Fruit fly (Drosophila melanogaster) whole organism, embryonic: ENCODE measurements around the gene CG14383.
A peak's percentile ranks its signal among the peaks of the same experiment; 100 is the strongest.

Source experiments
- Ada2b ChIP-seq: fragments of 200-800 bp; sonication (Bioruptor generic); IDR thresholded peaks from 2 replicates; pipeline ENCODE4 v1.3.6; 2022; ENCODE audit warnings: missing biosample characterization, missing genetic modification characterization
- Asciz ChIP-seq: fragments of 200-800 bp; sonication (Bioruptor generic); optimal IDR thresholded peaks from 2 replicates; lab custom pipeline; 2017; ENCODE audit warnings: missing biosample characterization, mild to moderate bottlenecking, missing genetic modification characterization, missing genetic modification reagents
- Awh ChIP-seq: fragments of 200-800 bp; sonication (Bioruptor generic); IDR thresholded peaks from 2 replicates; pipeline ENCODE4, ENCODE4 v1.3.6; 2022; ENCODE audit warnings: missing biosample characterization, missing genetic modification characterization
- CG10959 ChIP-seq: fragments of 200-800 bp; sonication (Bioruptor generic); IDR thresholded peaks from 2 replicates; pipeline ENCODE4 v1.3.6; 2022; ENCODE audit warnings: missing biosample characterization, missing genetic modification characterization
- CG10979 ChIP-seq: fragments of 200-800 bp; sonication (Bioruptor generic); optimal IDR thresholded peaks from 2 replicates; lab custom pipeline; 2018; ENCODE audit warnings: missing biosample characterization, mild to moderate bottlenecking, missing genetic modification characterization, moderate library complexity
- CG12299 ChIP-seq: fragments of 200-800 bp; sonication (Bioruptor generic); optimal IDR thresholded peaks from 2 replicates; lab custom pipeline; 2018; ENCODE audit warnings: missing biosample characterization, mild to moderate bottlenecking, missing genetic modification characterization
- CG1233 ChIP-seq: fragments of 200-800 bp; sonication (Bioruptor generic); optimal IDR thresholded peaks from 4 replicates; lab custom pipeline; 2018; ENCODE audit warnings: missing biosample characterization, mild to moderate bottlenecking, missing genetic modification characterization
- CG14710 ChIP-seq: fragments of 200-800 bp; sonication (Bioruptor generic); optimal IDR thresholded peaks from 3 replicates; lab custom pipeline; 2019; ENCODE audit warnings: missing biosample characterization, mild to moderate bottlenecking, missing genetic modification characterization, moderate library complexity
- CG15696 ChIP-seq: fragments of 200-800 bp; sonication (Bioruptor generic); optimal IDR thresholded peaks from 2 replicates; lab custom pipeline; 2019; ENCODE audit warnings: missing biosample characterization, mild to moderate bottlenecking, missing genetic modification characterization, moderate library complexity
- CG17912 ChIP-seq: fragments of 200-800 bp; sonication (Bioruptor generic); optimal IDR thresholded peaks from 2 replicates; lab custom pipeline; 2018; ENCODE audit warnings: missing biosample characterization, mild to moderate bottlenecking, missing genetic modification characterization
- CG18476 ChIP-seq: fragments of 200-800 bp; sonication (Bioruptor generic); optimal IDR thresholded peaks from 2 replicates; lab custom pipeline; 2016; ENCODE audit warnings: missing biosample characterization, mild to moderate bottlenecking, missing genetic modification characterization
- CG18599 ChIP-seq: fragments of 200-800 bp; sonication (Bioruptor generic); optimal IDR thresholded peaks from 3 replicates; lab custom pipeline; 2017; ENCODE audit warnings: missing biosample characterization, missing genetic modification characterization, mild to moderate bottlenecking, moderate library complexity, missing genetic modification reagents
- CG3281 ChIP-seq: fragments of 200-800 bp; sonication (Bioruptor generic); optimal IDR thresholded peaks from 3 replicates; lab custom pipeline; 2017; ENCODE audit warnings: missing biosample characterization, mild to moderate bottlenecking, missing genetic modification characterization
- CG3995 ChIP-seq: fragments of 200-800 bp; sonication (Bioruptor generic); optimal IDR thresholded peaks from 3 replicates; lab custom pipeline; 2016; ENCODE audit warnings: missing biosample characterization, missing genetic modification characterization
- CG4404 ChIP-seq: fragments of 200-800 bp; sonication (Bioruptor generic); IDR thresholded peaks from 2 replicates; pipeline ENCODE4 v1.3.6; 2022; ENCODE audit warnings: missing biosample characterization, missing genetic modification characterization
- CG7987 ChIP-seq: fragments of 200-800 bp; sonication (Bioruptor generic); optimal IDR thresholded peaks from 2 replicates; lab custom pipeline; 2018; ENCODE audit warnings: missing biosample characterization, mild to moderate bottlenecking, missing genetic modification characterization, moderate library complexity
- CG8281 ChIP-seq: fragments of 200-800 bp; sonication (Bioruptor generic); optimal IDR thresholded peaks from 2 replicates; lab custom pipeline; 2018; ENCODE audit warnings: missing biosample characterization, mild to moderate bottlenecking, missing genetic modification characterization, moderate library complexity
- CG8388 ChIP-seq: fragments of 200-800 bp; sonication (Bioruptor generic); optimal IDR thresholded peaks from 2 replicates; lab custom pipeline; 2019; ENCODE audit warnings: missing biosample characterization, mild to moderate bottlenecking, missing genetic modification characterization, moderate library complexity
- CG8924 ChIP-seq: fragments of 200-800 bp; optimal IDR thresholded peaks from 3 replicates; lab custom pipeline; 2019; ENCODE audit warnings: missing biosample characterization, mild to moderate bottlenecking, missing genetic modification characterization, moderate library complexity
- CG9727 ChIP-seq: fragments of 200-800 bp; sonication (Bioruptor generic); optimal IDR thresholded peaks from 3 replicates; lab custom pipeline; 2017; ENCODE audit warnings: missing biosample characterization, mild to moderate bottlenecking, missing genetic modification characterization
- CG9817 ChIP-seq: fragments of 200-800 bp; sonication (Bioruptor generic); optimal IDR thresholded peaks from 2 replicates; lab custom pipeline; 2018; ENCODE audit warnings: missing biosample characterization, mild to moderate bottlenecking, missing genetic modification characterization, moderate library complexity
- D ChIP-seq, 2 experiments: fragments of 200-800 bp in 1 of 2; fragments of >200 bp in 1 of 2; sonication (Bioruptor generic) in 1 of 2; optimal IDR thresholded peaks; 2 replicates in 1 of 2; 3 replicates in 1 of 2; lab custom pipeline; 2017; ENCODE audit warnings: mild to moderate bottlenecking in 1 of 2, missing biosample characterization in 1 of 2, missing genetic modification characterization in 1 of 2, missing genetic modification reagents in 1 of 2
- Ets97D ChIP-seq: fragments of 200-800 bp; sonication (Bioruptor generic); optimal IDR thresholded peaks from 3 replicates; lab custom pipeline; 2016; ENCODE audit warnings: missing biosample characterization, missing genetic modification characterization
- Fer2 ChIP-seq: fragments of 200-800 bp; sonication (Bioruptor generic); optimal IDR thresholded peaks from 2 replicates; lab custom pipeline; 2018; ENCODE audit warnings: missing biosample characterization, mild to moderate bottlenecking, missing genetic modification characterization, moderate library complexity
- Fer3 ChIP-seq: fragments of 200-800 bp; sonication (Bioruptor generic); optimal IDR thresholded peaks from 2 replicates; lab custom pipeline; 2018; ENCODE audit warnings: missing biosample characterization, mild to moderate bottlenecking, missing genetic modification characterization, moderate library complexity
- Gug ChIP-seq: fragments of 200-800 bp; sonication (Bioruptor generic); IDR thresholded peaks from 4 replicates; pipeline ENCODE4 v1.3.6; 2022; ENCODE audit warnings: missing biosample characterization, missing genetic modification characterization
- HLH3B ChIP-seq: fragments of 200-800 bp; sonication (Bioruptor generic); IDR thresholded peaks from 2 replicates; pipeline ENCODE4 v1.3.6; 2022; ENCODE audit warnings: missing biosample characterization, missing genetic modification characterization
- HLHmδ ChIP-seq: fragments of 200-800 bp; sonication (Bioruptor generic); optimal IDR thresholded peaks from 2 replicates; lab custom pipeline; 2018; ENCODE audit warnings: missing biosample characterization, mild to moderate bottlenecking, missing genetic modification characterization, moderate library complexity
- Hmr ChIP-seq: fragments of 200-800 bp; sonication (Bioruptor generic); optimal IDR thresholded peaks from 3 replicates; lab custom pipeline; 2017; ENCODE audit warnings: mild to moderate bottlenecking, missing biosample characterization, missing genetic modification reagents, missing genetic modification characterization
- Lhr ChIP-seq: fragments of 200-800 bp; sonication (Bioruptor generic); optimal IDR thresholded peaks from 3 replicates; lab custom pipeline; 2017; ENCODE audit warnings: mild to moderate bottlenecking, missing biosample characterization, missing genetic modification reagents, missing genetic modification characterization
- MTF-1 ChIP-seq: fragments of 200-800 bp; sonication (Bioruptor generic); optimal IDR thresholded peaks from 2 replicates; lab custom pipeline; 2018; ENCODE audit warnings: missing biosample characterization, mild to moderate bottlenecking, missing genetic modification characterization, borderline replicate concordance
- Rfx ChIP-seq: fragments of 200-800 bp; sonication (Bioruptor generic); IDR thresholded peaks from 2 replicates; pipeline ENCODE4 v1.3.6; 2022; ENCODE audit warnings: missing biosample characterization, missing genetic modification characterization
- Sry-δ ChIP-seq: fragments of 200-800 bp; sonication (Bioruptor generic); optimal IDR thresholded peaks from 2 replicates; lab custom pipeline; 2016; ENCODE audit warnings: missing biosample characterization, missing genetic modification characterization
- ara ChIP-seq: fragments of 200-800 bp; sonication (Bioruptor generic); IDR thresholded peaks from 2 replicates; pipeline ENCODE4 v1.3.6; 2022; ENCODE audit warnings: missing biosample characterization, missing genetic modification characterization
- bsh ChIP-seq, 2 experiments: fragments of 200-800 bp; sonication (Bioruptor generic); optimal IDR thresholded peaks; 2 replicates each; lab custom pipeline; 2017 to 2018; ENCODE audit warnings: mild to moderate bottlenecking in 2 of 2, missing biosample characterization in 2 of 2, missing genetic modification characterization in 2 of 2, moderate library complexity in 1 of 2
- gce ChIP-seq: fragments of 200-800 bp; sonication (Bioruptor generic); IDR thresholded peaks from 3 replicates; pipeline ENCODE4 v1.3.6; 2022; ENCODE audit warnings: missing biosample characterization, missing genetic modification characterization
- hbn ChIP-seq: fragments of 200-800 bp; sonication (Bioruptor generic); IDR thresholded peaks from 2 replicates; pipeline ENCODE4 v1.3.6; 2022; ENCODE audit warnings: missing biosample characterization, missing genetic modification characterization; ENCODE audit not compliant: partially characterized antibody
- lmd ChIP-seq: fragments of 200-800 bp; sonication (Bioruptor generic); IDR thresholded peaks from 2 replicates; pipeline ENCODE4 v1.3.6; 2022; ENCODE audit warnings: missing biosample characterization, missing genetic modification characterization
- otp ChIP-seq: fragments of 200-800 bp; sonication (Bioruptor generic); IDR thresholded peaks from 3 replicates; pipeline ENCODE4, ENCODE4 v1.3.6; 2022; ENCODE audit warnings: missing biosample characterization, missing genetic modification characterization
- salm ChIP-seq: fragments of 200-800 bp; sonication (Bioruptor generic); optimal IDR thresholded peaks from 2 replicates; lab custom pipeline; 2018; ENCODE audit warnings: missing biosample characterization, mild to moderate bottlenecking, missing genetic modification characterization
- scrt ChIP-seq: fragments of 200-800 bp; sonication (Bioruptor generic); optimal IDR thresholded peaks from 2 replicates; lab custom pipeline; 2018; ENCODE audit warnings: missing biosample characterization, mild to moderate bottlenecking, missing genetic modification characterization, moderate library complexity
- seq ChIP-seq: fragments of 200-800 bp; sonication (Bioruptor generic); IDR thresholded peaks from 2 replicates; pipeline ENCODE4 v1.3.6; 2022; ENCODE audit warnings: missing biosample characterization, missing genetic modification characterization
- stc ChIP-seq: fragments of 200-800 bp; sonication (Bioruptor generic); IDR thresholded peaks from 2 replicates; pipeline ENCODE4 v1.3.6; 2022; ENCODE audit warnings: missing biosample characterization, missing genetic modification characterization
- tgo ChIP-seq: fragments of 200-800 bp; sonication (Bioruptor generic); IDR thresholded peaks from 3 replicates; pipeline ENCODE4 v1.3.6; 2022; ENCODE audit warnings: missing biosample characterization, missing genetic modification characterization
- ttk ChIP-seq: fragments of 200-800 bp; sonication (Bioruptor generic); IDR thresholded peaks from 2 replicates; pipeline ENCODE4 v2.1.2; 2022; ENCODE audit warnings: missing biosample characterization, missing genetic modification characterization
- twi ChIP-seq: fragments of 200-800 bp; optimal IDR thresholded peaks from 2 replicates; lab custom pipeline; 2019; ENCODE audit warnings: missing biosample characterization, mild to moderate bottlenecking, missing genetic modification characterization, moderate library complexity
- vvl ChIP-seq: fragments of 200-800 bp; sonication (Bioruptor generic); IDR thresholded peaks from 2 replicates; pipeline ENCODE4 v1.3.6; 2022; ENCODE audit warnings: missing biosample characterization, missing genetic modification characterization
- zfh1 ChIP-seq: fragments of 200-800 bp; sonication (Bioruptor generic); IDR thresholded peaks from 3 replicates; pipeline ENCODE4 v1.3.6; 2022; ENCODE audit warnings: missing biosample characterization, missing genetic modification characterization

CG14383 gene

dm6 chr3R:13032975-13033445 is 44.7 kb upstream of the CG14383 start (continued):
- TF ChIP-seq CG12299 (tag; lab: Kevin White, UChicago): no peak
- TF ChIP-seq HLH3B (GFP tag; lab: Robert Waterston, UW): peak; percentile 12; the same call in 1 of the 2 replicates
- TF ChIP-seq CG17912 (GFP tag; lab: Kevin White, UChicago): peak; percentile 31
- TF ChIP-seq HLHmδ (GFP tag; lab: Kevin White, UChicago): peak; percentile 25
- peak; percentile 93 for TF ChIP-seq CG3995 (GFP tag; lab: Kevin White, UChicago)
- peak; percentile 37 for TF ChIP-seq Fer3
- peak in 1 of 2 experiments; percentile 39 for TF ChIP-seq bsh (GFP tag; optimal IDR thresholded peaks at IDR 0.05; lab: Kevin White, UChicago)
- TF ChIP-seq seq (GFP tag; lab: Robert Waterston, UW): no peak
- peak; percentile 52 for TF ChIP-seq CG1233 (GFP tag; lab: Kevin White, UChicago)
- TF ChIP-seq CG8924 (tag; lab: Kevin White, UChicago): peak; percentile 40
- TF ChIP-seq D (optimal IDR thresholded peaks at IDR 0.05; lab: Kevin White, UChicago): no peak
- TF ChIP-seq D (GFP tag; optimal IDR thresholded peaks at IDR 0.05; lab: Kevin White, UChicago): peak; percentile 44
- 0 out of 2 replicates have a peak, but pooled peaks have one; percentile 13 for TF ChIP-seq stc (GFP tag; lab: Robert Waterston, UW)
- TF ChIP-seq ttk (GFP tag; lab: Robert Waterston, UW): no peak; the same call in 1 of the 2 replicates
- peak; percentile 30 for TF ChIP-seq CG10979 (tag; lab: Kevin White, UChicago)
- TF ChIP-seq Hmr (GFP tag; lab: Kevin White, UChicago): peak; percentile 56
- peak; percentile 68 for TF ChIP-seq CG18599 (GFP tag; lab: Kevin White, UChicago)
- peak; percentile 80 for TF ChIP-seq Asciz (GFP tag; lab: Kevin White, UChicago)
- peak; percentile 12 for TF ChIP-seq Fer2
- TF ChIP-seq Gug (GFP tag; lab: Robert Waterston, UW): no peak
- peak; percentile 42 for TF ChIP-seq scrt
- TF ChIP-seq CG9817 (tag; lab: Kevin White, UChicago): no peak
- peak; percentile 24 for TF ChIP-seq Rfx (GFP tag; lab: Robert Waterston, UW)
- peak; percentile 27 for TF ChIP-seq CG14710 (tag; lab: Kevin White, UChicago)
- TF ChIP-seq CG15696: peak; percentile 39
- TF ChIP-seq tgo (GFP tag; lab: Robert Waterston, UW): no peak
- 0 out of 2 replicates have a peak, but pooled peaks have one; percentile 39 for TF ChIP-seq vvl
- TF ChIP-seq CG8281 (tag; lab: Kevin White, UChicago): no peak
- TF ChIP-seq twi (tag; lab: Kevin White, UChicago): peak; percentile 67
- no peak for TF ChIP-seq hbn (GFP tag; lab: Robert Waterston, UW)
- TF ChIP-seq CG10959 (GFP tag; lab: Robert Waterston, UW): 0 out of 2 replicates have a peak, but pooled peaks have one; percentile 12
- TF ChIP-seq CG3281 (GFP tag; lab: Kevin White, UChicago): peak; percentile 52
- TF ChIP-seq CG7987: peak; percentile 77
- peak; percentile 57; the same call in 1 of the 2 replicates for TF ChIP-seq Awh (GFP tag; lab: Robert Waterston, UW)
- TF ChIP-seq MTF-1: peak; percentile 71
- peak; percentile 57; the same call in 1 of the 2 replicates for TF ChIP-seq ara
- TF ChIP-seq CG18476 (GFP tag; lab: Kevin White, UChicago): peak; percentile 12
- TF ChIP-seq Sry-δ (GFP tag; lab: Kevin White, UChicago): peak; percentile 1
- TF ChIP-seq CG9727 (GFP tag; lab: Kevin White, UChicago): peak; percentile 45
- TF ChIP-seq Ada2b: 0 out of 2 replicates have a peak, but pooled peaks have one; percentile 6
- TF ChIP-seq otp: peak; percentile 30; the same call in 1 of the 3 replicates
- peak; percentile 26 for TF ChIP-seq salm
- TF ChIP-seq CG8388 (GFP tag; lab: Kevin White, UChicago): peak; percentile 3
- peak; percentile 66; the same call in 1 of the 3 replicates for TF ChIP-seq gce (GFP tag; lab: Robert Waterston, UW)
- TF ChIP-seq Lhr (GFP tag; lab: Kevin White, UChicago): peak; percentile 12
- TF ChIP-seq lmd (GFP tag; lab: Robert Waterston, UW): no peak
- TF ChIP-seq CG4404 (GFP tag; lab: Robert Waterston, UW): no peak
- 0 out of 3 replicates have a peak, but pooled peaks have one; percentile 28 for TF ChIP-seq zfh1 (GFP tag; lab: Robert Waterston, UW)
- peak; percentile 20 for TF ChIP-seq Ets97D (GFP tag; lab: Kevin White, UChicago)
